Worm (Caenorhabditis elegans): ENCODE measurements around the gene T25B9.8.

DNA sequence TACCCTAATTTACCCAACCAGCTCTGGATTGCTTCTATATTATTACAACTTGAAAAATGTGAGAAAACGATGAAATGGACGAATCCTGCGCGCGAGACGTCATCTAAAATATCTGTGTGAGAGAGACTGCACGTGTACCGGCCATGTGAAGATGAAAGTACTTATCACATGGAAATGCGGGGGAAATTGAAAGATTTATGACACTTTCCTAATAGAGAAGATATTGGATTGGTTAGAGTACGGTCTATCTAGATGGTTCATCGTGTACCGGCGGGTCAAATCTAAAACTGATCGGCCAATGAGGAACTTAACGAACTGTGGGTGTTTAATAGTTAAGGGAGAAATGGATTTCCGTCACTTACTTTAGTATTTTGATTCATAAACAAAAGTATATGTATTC is 14.0 kb upstream of the T25B9.8 start:
- TF ChIP-seq him-1 (tag; optimal IDR thresholded peaks at IDR 0.05) (no peak), dao-5 (tag; optimal IDR thresholded peaks at IDR 0.05) (no peak)
